Fruit fly (Drosophila melanogaster) whole organism, prepupa: ENCODE data around the gene CG15468.

Experiments
- CG10669 ChIP-seq: fragments of 200-800 bp; sonication (Bioruptor generic); optimal IDR thresholded peaks from 3 replicates; lab custom pipeline; 2018; ENCODE audit warnings: missing biosample characterization, mild to moderate bottlenecking, missing genetic modification characterization, moderate library complexity
- CG32006 ChIP-seq: fragments of 200-800 bp; sonication (Bioruptor generic); optimal IDR thresholded peaks from 3 replicates; lab custom pipeline; 2017; ENCODE audit warnings: missing biosample characterization, mild to moderate bottlenecking, missing genetic modification characterization
- CG6854 ChIP-seq: fragments of 200-800 bp; sonication (Bioruptor generic); optimal IDR thresholded peaks from 2 replicates; lab custom pipeline; 2017; ENCODE audit warnings: missing biosample characterization, mild to moderate bottlenecking, missing genetic modification characterization
- Eip75B ChIP-seq: fragments of 200-800 bp; sonication (Bioruptor generic); optimal IDR thresholded peaks from 3 replicates; lab custom pipeline; 2016; ENCODE audit warnings: missing biosample characterization, missing genetic modification characterization
- Gug ChIP-seq: fragments of 200-800 bp; sonication (Bioruptor generic); IDR thresholded peaks from 2 replicates; pipeline ENCODE4 v1.3.6; 2022; ENCODE audit warnings: missing biosample characterization, missing genetic modification characterization
- eg ChIP-seq: fragments of 200-800 bp; sonication (Bioruptor generic); IDR thresholded peaks from 3 replicates; pipeline ENCODE4 v1.3.6; 2022; ENCODE audit warnings: missing biosample characterization, missing genetic modification characterization
- salr ChIP-seq, 2 experiments: fragments of 200-800 bp; sonication (Bioruptor generic); optimal IDR thresholded peaks; 3 replicates each; lab custom pipeline; 2016 to 2018; ENCODE audit warnings: missing biosample characterization in 2 of 2, missing genetic modification characterization in 2 of 2, mild to moderate bottlenecking in 1 of 2

DNA sequence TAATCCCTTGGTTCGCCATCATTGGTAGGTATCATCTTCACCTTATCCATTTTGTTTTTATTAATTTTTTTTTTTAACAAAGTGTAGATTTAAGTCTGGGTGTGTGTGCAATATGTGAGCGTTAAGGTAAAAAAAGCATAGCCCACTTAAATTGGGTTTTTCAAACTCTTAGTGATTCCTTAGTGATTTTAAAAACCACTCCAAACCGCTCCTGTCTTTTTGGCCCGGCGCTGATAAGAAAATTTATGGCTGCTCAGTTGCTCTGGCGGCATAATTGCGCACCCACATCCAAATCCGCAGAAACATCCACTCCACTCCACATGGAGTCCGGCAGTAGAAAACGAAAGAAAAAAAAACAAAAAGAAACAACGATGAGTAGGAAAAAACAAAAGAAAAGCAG is at the start of gene CG15468:
- no peak for TF ChIP-seq salr (GFP tag; optimal IDR thresholded peaks at IDR 0.05; lab: Kevin White, UChicago)
- no peak for TF ChIP-seq CG10669
- TF ChIP-seq CG32006 (GFP tag; lab: Kevin White, UChicago) = no peak
- TF ChIP-seq Eip75B (GFP tag; lab: Kevin White, UChicago) = no peak
- no peak for TF ChIP-seq CG6854
- TF ChIP-seq Gug = no peak
- no peak for TF ChIP-seq eg (GFP tag; lab: Robert Waterston, UW)
